Worm (Caenorhabditis elegans) whole organism, L1 larva: Measurements from ENCODE around the gene tpi-1.
A peak's percentile ranks its signal among the peaks of the same experiment; 100 is the strongest.

ENCODE experiments used
- ama-1 ChIP-seq: fragments of 150-350 bp; optimal IDR thresholded peaks from 2 replicates; lab custom pipeline; 2014
- nhr-12 ChIP-seq: sonication (generic microtip); optimal IDR thresholded peaks from 2 replicates; lab custom pipeline; 2017; ENCODE audit warnings: missing biosample characterization, missing genetic modification characterization
- nhr-237 ChIP-seq: fragments of 150-350 bp; optimal IDR thresholded peaks from 2 replicates; lab custom pipeline; 2014; ENCODE audit warnings: missing biosample characterization, missing genetic modification characterization
- nhr-77 ChIP-seq: fragments of 150-350 bp; optimal IDR thresholded peaks from 2 replicates; lab custom pipeline; 2014; ENCODE audit warnings: missing biosample characterization, missing genetic modification characterization
- pag-3 ChIP-seq: sonication (generic microtip); optimal IDR thresholded peaks from 2 replicates; lab custom pipeline; 2017; ENCODE audit warnings: missing genetic modification characterization, mild to moderate bottlenecking, missing compliant biosample characterization, antibody characterized with exemption, borderline replicate concordance; ENCODE audit not compliant: insufficient read depth
- pqm-1 ChIP-seq: sonication (generic microtip); optimal IDR thresholded peaks from 3 replicates; lab custom pipeline; 2017; ENCODE audit warnings: missing biosample characterization, missing genetic modification characterization
- rnt-1 ChIP-seq: sonication (generic microtip); optimal IDR thresholded peaks from 2 replicates; lab custom pipeline; 2016; ENCODE audit warnings: mild to moderate bottlenecking, missing genetic modification characterization, moderate library complexity, missing compliant biosample characterization
- snpc-4 ChIP-seq: fragments of 150-350 bp; optimal IDR thresholded peaks from 2 replicates; lab custom pipeline; 2014; ENCODE audit warnings: missing biosample characterization, missing genetic modification characterization
- snu-23 ChIP-seq: sonication (generic microtip); optimal IDR thresholded peaks from 2 replicates; lab custom pipeline; 2016; ENCODE audit warnings: missing genetic modification characterization, missing compliant biosample characterization

ce11 chrII:12076355-12076754, 37.4 kb upstream of the tpi-1 start:
- no peak for TF ChIP-seq nhr-12 (tag; lab: Kevin White, UChicago)
- no peak for TF ChIP-seq rnt-1 (tag; lab: Kevin White, UChicago)
- TF ChIP-seq pqm-1 = no peak
- TF ChIP-seq pag-3 (tag; lab: Kevin White, UChicago) = no peak
- TF ChIP-seq ama-1 (lab: Kevin White, UChicago) = no peak
- TF ChIP-seq nhr-77 (tag; lab: Kevin White, UChicago) = no peak
- TF ChIP-seq snpc-4 = peak; percentile 53
- TF ChIP-seq nhr-237 (tag; lab: Kevin White, UChicago) = no peak
- no peak for TF ChIP-seq snu-23 (GFP tag; lab: Kevin White, UChicago)
